Worm (Caenorhabditis elegans) whole organism, late embryonic: Measurements from ENCODE around the gene srsx-31.

ENCODE experiments used
- F13H6.1 ChIP-seq: sonication (generic microtip); optimal IDR thresholded peaks from 2 replicates; lab custom pipeline; 2016; ENCODE audit warnings: missing genetic modification characterization, missing compliant biosample characterization
- ceh-22 ChIP-seq: sonication (generic microtip); optimal IDR thresholded peaks from 2 replicates; lab custom pipeline; 2017; ENCODE audit warnings: missing biosample characterization, missing genetic modification characterization
- dmd-4 ChIP-seq: sonication (generic microtip); optimal IDR thresholded peaks from 2 replicates; lab custom pipeline; 2016; ENCODE audit warnings: borderline replicate concordance, missing genetic modification characterization, missing compliant biosample characterization
- unc-55 ChIP-seq: sonication (generic microtip); optimal IDR thresholded peaks from 2 replicates; lab custom pipeline; 2017; ENCODE audit warnings: missing biosample characterization, missing genetic modification reagents, missing genetic modification characterization

DNA sequence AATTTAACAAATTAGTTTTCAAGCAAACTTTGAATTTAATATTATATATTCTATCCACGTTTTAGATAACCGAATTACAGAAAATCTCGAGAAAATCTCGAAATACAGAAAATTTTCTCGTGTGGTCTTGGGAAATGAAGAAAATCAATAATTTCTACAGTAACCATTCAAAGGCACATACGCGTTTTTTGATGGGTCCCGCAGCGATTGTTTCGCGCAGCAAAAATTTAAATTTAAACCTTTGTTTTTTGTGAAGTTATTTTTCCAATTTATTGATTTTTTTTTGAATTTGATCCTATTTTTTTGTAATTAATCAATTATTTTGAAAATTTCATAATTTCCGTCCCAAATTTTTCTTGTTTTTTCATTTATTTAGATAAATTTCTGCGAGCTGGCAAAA lies 24.7 kb upstream of the srsx-31 start:
- no peak for TF ChIP-seq F13H6.1 (tag; lab: Kevin White, UChicago)
- TF ChIP-seq dmd-4 (tag; lab: Kevin White, UChicago): no peak
- no peak for TF ChIP-seq unc-55 (GFP tag; lab: Kevin White, UChicago)
- TF ChIP-seq ceh-22 (tag; lab: Kevin White, UChicago): no peak
